Fruit fly (Drosophila melanogaster) whole organism, prepupa: ENCODE results near the gene CG33795.

Experiments used
- Blimp-1 ChIP-seq: fragments of 200-800 bp; sonication (Bioruptor generic); optimal IDR thresholded peaks from 3 replicates; lab custom pipeline; 2017; ENCODE audit warnings: missing biosample characterization, missing genetic modification characterization, mild to moderate bottlenecking, moderate library complexity, missing genetic modification reagents
- CG10631 ChIP-seq: fragments of 200-800 bp; sonication (Bioruptor generic); optimal IDR thresholded peaks from 2 replicates; lab custom pipeline; 2016; ENCODE audit warnings: missing biosample characterization, missing genetic modification characterization
- CG10669 ChIP-seq: fragments of 200-800 bp; sonication (Bioruptor generic); optimal IDR thresholded peaks from 3 replicates; lab custom pipeline; 2018; ENCODE audit warnings: missing biosample characterization, mild to moderate bottlenecking, missing genetic modification characterization, moderate library complexity
- CG11294 ChIP-seq: fragments of 200-800 bp; sonication (Bioruptor generic); IDR thresholded peaks from 2 replicates; pipeline ENCODE4 v1.3.6; 2022; ENCODE audit warnings: missing biosample characterization, missing genetic modification characterization
- CG11762 ChIP-seq: fragments of 200-800 bp; sonication (Bioruptor generic); optimal IDR thresholded peaks from 3 replicates; lab custom pipeline; 2016; ENCODE audit warnings: missing biosample characterization, missing genetic modification characterization; ENCODE audit not compliant: insufficient read depth
- CG11902 ChIP-seq: fragments of 200-800 bp; sonication (Bioruptor generic); optimal IDR thresholded peaks from 3 replicates; lab custom pipeline; 2016; ENCODE audit warnings: missing biosample characterization, missing genetic modification characterization
- CG15336 ChIP-seq: fragments of 200-800 bp; sonication (Bioruptor generic); IDR thresholded peaks from 2 replicates; pipeline ENCODE4 v1.3.6; 2022; ENCODE audit warnings: missing biosample characterization, missing genetic modification characterization
- CG1621 ChIP-seq: fragments of 200-800 bp; sonication (Bioruptor generic); optimal IDR thresholded peaks from 3 replicates; lab custom pipeline; 2018; ENCODE audit warnings: missing biosample characterization, mild to moderate bottlenecking, missing genetic modification characterization
- CG16779 ChIP-seq: fragments of 200-800 bp; sonication (Bioruptor generic); optimal IDR thresholded peaks from 3 replicates; lab custom pipeline; 2017; ENCODE audit warnings: missing biosample characterization, mild to moderate bottlenecking, missing genetic modification characterization
- CG31627 ChIP-seq: fragments of 200-800 bp; sonication (Bioruptor generic); optimal IDR thresholded peaks from 3 replicates; lab custom pipeline; 2016; ENCODE audit warnings: missing biosample characterization, missing genetic modification characterization
- CG32006 ChIP-seq: fragments of 200-800 bp; sonication (Bioruptor generic); optimal IDR thresholded peaks from 3 replicates; lab custom pipeline; 2017; ENCODE audit warnings: missing biosample characterization, mild to moderate bottlenecking, missing genetic modification characterization
- CG34406 ChIP-seq: fragments of 200-800 bp; sonication (Bioruptor generic); optimal IDR thresholded peaks from 3 replicates; lab custom pipeline; 2016; ENCODE audit warnings: missing biosample characterization, missing genetic modification characterization
- CG3919 ChIP-seq: fragments of 200-800 bp; sonication (Bioruptor generic); optimal IDR thresholded peaks from 3 replicates; lab custom pipeline; 2016; ENCODE audit warnings: missing biosample characterization, missing genetic modification characterization
- CG4318 ChIP-seq: fragments of 200-800 bp; sonication (Bioruptor generic); optimal IDR thresholded peaks from 3 replicates; lab custom pipeline; 2017; ENCODE audit warnings: missing biosample characterization, mild to moderate bottlenecking, missing genetic modification characterization
- CG6163 ChIP-seq: fragments of 200-800 bp; sonication (Bioruptor generic); IDR thresholded peaks from 3 replicates; pipeline ENCODE4 v1.3.6; 2022; ENCODE audit warnings: missing biosample characterization, missing genetic modification characterization
- CG6276 ChIP-seq: fragments of 200-800 bp; sonication (Bioruptor generic); optimal IDR thresholded peaks from 2 replicates; lab custom pipeline; 2017; ENCODE audit warnings: missing biosample characterization, mild to moderate bottlenecking, missing genetic modification characterization
- CG6808 ChIP-seq: fragments of 200-800 bp; sonication (Bioruptor generic); optimal IDR thresholded peaks from 3 replicates; lab custom pipeline; 2017; ENCODE audit warnings: missing biosample characterization, missing genetic modification characterization, mild to moderate bottlenecking, moderate library complexity, missing genetic modification reagents
- CG6854 ChIP-seq: fragments of 200-800 bp; sonication (Bioruptor generic); optimal IDR thresholded peaks from 2 replicates; lab custom pipeline; 2017; ENCODE audit warnings: missing biosample characterization, mild to moderate bottlenecking, missing genetic modification characterization
- CG7368 ChIP-seq: fragments of 200-800 bp; sonication (Bioruptor generic); optimal IDR thresholded peaks from 3 replicates; lab custom pipeline; 2016; ENCODE audit warnings: missing biosample characterization, missing genetic modification characterization
- CG8632 ChIP-seq: fragments of 200-800 bp; sonication (Bioruptor generic); optimal IDR thresholded peaks from 3 replicates; lab custom pipeline; 2016; ENCODE audit warnings: missing biosample characterization, missing genetic modification characterization
- CG9139 ChIP-seq: fragments of 200-800 bp; sonication (Bioruptor generic); optimal IDR thresholded peaks from 3 replicates; lab custom pipeline; 2017; ENCODE audit warnings: missing biosample characterization, mild to moderate bottlenecking, missing genetic modification characterization
- Eip75B ChIP-seq: fragments of 200-800 bp; sonication (Bioruptor generic); optimal IDR thresholded peaks from 3 replicates; lab custom pipeline; 2016; ENCODE audit warnings: missing biosample characterization, missing genetic modification characterization
- Eip78C ChIP-seq: fragments of 200-800 bp; sonication (Bioruptor generic); peaks from one replicate; lab custom pipeline; 2016; ENCODE audit warnings: missing biosample characterization, missing genetic modification characterization
- Eip93F ChIP-seq: fragments of 200-800 bp; sonication (Bioruptor generic); optimal IDR thresholded peaks from 2 replicates; lab custom pipeline; 2016; ENCODE audit warnings: missing biosample characterization, mild to moderate bottlenecking, missing genetic modification characterization
- Ets21C ChIP-seq: fragments of 200-800 bp; sonication (Bioruptor generic); optimal IDR thresholded peaks from 3 replicates; lab custom pipeline; 2016; ENCODE audit warnings: missing biosample characterization, missing genetic modification characterization
- Ets96B ChIP-seq: fragments of 200-800 bp; optimal IDR thresholded peaks from 2 replicates; lab custom pipeline; 2019; ENCODE audit warnings: missing biosample characterization, mild to moderate bottlenecking, missing genetic modification characterization, moderate library complexity
- Gug ChIP-seq: fragments of 200-800 bp; sonication (Bioruptor generic); IDR thresholded peaks from 2 replicates; pipeline ENCODE4 v1.3.6; 2022; ENCODE audit warnings: missing biosample characterization, missing genetic modification characterization
- Hr38 ChIP-seq: sonication (Bioruptor generic); optimal IDR thresholded peaks from 2 replicates; lab custom pipeline; 2016; ENCODE audit warnings: missing biosample characterization, missing genetic modification characterization
- Hr39 ChIP-seq: fragments of 200-800 bp; sonication (Bioruptor generic); optimal IDR thresholded peaks from 2 replicates; lab custom pipeline; 2016; ENCODE audit warnings: missing biosample characterization, missing genetic modification characterization
- Hr4 ChIP-seq: fragments of 200-800 bp; sonication (Bioruptor generic); optimal IDR thresholded peaks from 3 replicates; lab custom pipeline; 2016; ENCODE audit warnings: missing biosample characterization, missing genetic modification characterization
- Met ChIP-seq: fragments of 200-800 bp; sonication (Bioruptor generic); optimal IDR thresholded peaks from 3 replicates; lab custom pipeline; 2016; ENCODE audit warnings: missing biosample characterization, missing genetic modification characterization
- Smox ChIP-seq: fragments of 200-800 bp; sonication (Bioruptor generic); optimal IDR thresholded peaks from 3 replicates; lab custom pipeline; 2016; ENCODE audit warnings: missing biosample characterization, missing genetic modification characterization
- Sox102F ChIP-seq: fragments of 200-800 bp; sonication (Bioruptor generic); optimal IDR thresholded peaks from 2 replicates; lab custom pipeline; 2016; ENCODE audit warnings: missing biosample characterization, mild to moderate bottlenecking, missing genetic modification characterization
- Sox15 ChIP-seq: fragments of 200-800 bp; sonication (Bioruptor generic); optimal IDR thresholded peaks from 3 replicates; lab custom pipeline; 2016; ENCODE audit warnings: missing biosample characterization, missing genetic modification characterization
- achi ChIP-seq: fragments of 200-800 bp; sonication (Bioruptor generic); optimal IDR thresholded peaks from 3 replicates; lab custom pipeline; 2016; ENCODE audit warnings: missing biosample characterization, missing genetic modification characterization
- acj6 ChIP-seq: fragments of 200-800 bp; sonication (Bioruptor generic); optimal IDR thresholded peaks from 3 replicates; lab custom pipeline; 2016; ENCODE audit warnings: missing biosample characterization, missing genetic modification characterization
- dac ChIP-seq: fragments of 200-800 bp; sonication (Bioruptor generic); optimal IDR thresholded peaks from 2 replicates; lab custom pipeline; 2017; ENCODE audit warnings: missing biosample characterization, mild to moderate bottlenecking, missing genetic modification characterization
- esn ChIP-seq: fragments of 200-800 bp; sonication (Bioruptor generic); optimal IDR thresholded peaks from 2 replicates; lab custom pipeline; 2016; ENCODE audit warnings: missing biosample characterization, mild to moderate bottlenecking, missing genetic modification characterization, moderate library complexity
- fkh ChIP-seq: fragments of 200-800 bp; sonication (Bioruptor generic); optimal IDR thresholded peaks from 3 replicates; lab custom pipeline; 2017; ENCODE audit warnings: missing biosample characterization, mild to moderate bottlenecking, missing genetic modification characterization, moderate library complexity
- lz ChIP-seq: fragments of 200-800 bp; sonication (Bioruptor generic); optimal IDR thresholded peaks from 3 replicates; lab custom pipeline; 2016; ENCODE audit warnings: missing biosample characterization, missing genetic modification characterization
- net ChIP-seq: fragments of 200-800 bp; sonication (Bioruptor generic); optimal IDR thresholded peaks from 3 replicates; lab custom pipeline; 2016; ENCODE audit warnings: missing biosample characterization, missing genetic modification characterization
- pdm3 ChIP-seq: fragments of 200-800 bp; sonication (Bioruptor generic); optimal IDR thresholded peaks from 3 replicates; lab custom pipeline; 2016; ENCODE audit warnings: missing biosample characterization, missing genetic modification characterization
- salr ChIP-seq, 2 experiments: fragments of 200-800 bp; sonication (Bioruptor generic); optimal IDR thresholded peaks; 3 replicates each; lab custom pipeline; 2016 to 2018; ENCODE audit warnings: missing biosample characterization in 2 of 2, missing genetic modification characterization in 2 of 2, mild to moderate bottlenecking in 1 of 2
- spab ChIP-seq: fragments of 200-800 bp; sonication (Bioruptor generic); optimal IDR thresholded peaks from 2 replicates; lab custom pipeline; 2017; ENCODE audit warnings: missing biosample characterization, mild to moderate bottlenecking, missing genetic modification characterization, missing genetic modification reagents
- ss ChIP-seq, 2 experiments: fragments of 200-800 bp; sonication (Bioruptor generic); optimal IDR thresholded peaks; 2 replicates in 1 of 2; 3 replicates in 1 of 2; lab custom pipeline; 2017 to 2018; ENCODE audit warnings: mild to moderate bottlenecking in 2 of 2, missing biosample characterization in 2 of 2, missing genetic modification characterization in 2 of 2, moderate library complexity in 1 of 2
- svp ChIP-seq: fragments of 200-800 bp; sonication (Bioruptor generic); peaks from one replicate; lab custom pipeline; 2016; ENCODE audit warnings: missing biosample characterization, missing genetic modification characterization
- topi ChIP-seq: fragments of 200-800 bp; sonication (Bioruptor generic); optimal IDR thresholded peaks from 3 replicates; lab custom pipeline; 2016; ENCODE audit warnings: missing biosample characterization, missing genetic modification characterization
- vri ChIP-seq: fragments of 200-800 bp; sonication (Bioruptor generic); optimal IDR thresholded peaks from 3 replicates; lab custom pipeline; 2016; ENCODE audit warnings: missing biosample characterization, mild to moderate bottlenecking, missing genetic modification characterization

The CG33795 gene

DNA sequence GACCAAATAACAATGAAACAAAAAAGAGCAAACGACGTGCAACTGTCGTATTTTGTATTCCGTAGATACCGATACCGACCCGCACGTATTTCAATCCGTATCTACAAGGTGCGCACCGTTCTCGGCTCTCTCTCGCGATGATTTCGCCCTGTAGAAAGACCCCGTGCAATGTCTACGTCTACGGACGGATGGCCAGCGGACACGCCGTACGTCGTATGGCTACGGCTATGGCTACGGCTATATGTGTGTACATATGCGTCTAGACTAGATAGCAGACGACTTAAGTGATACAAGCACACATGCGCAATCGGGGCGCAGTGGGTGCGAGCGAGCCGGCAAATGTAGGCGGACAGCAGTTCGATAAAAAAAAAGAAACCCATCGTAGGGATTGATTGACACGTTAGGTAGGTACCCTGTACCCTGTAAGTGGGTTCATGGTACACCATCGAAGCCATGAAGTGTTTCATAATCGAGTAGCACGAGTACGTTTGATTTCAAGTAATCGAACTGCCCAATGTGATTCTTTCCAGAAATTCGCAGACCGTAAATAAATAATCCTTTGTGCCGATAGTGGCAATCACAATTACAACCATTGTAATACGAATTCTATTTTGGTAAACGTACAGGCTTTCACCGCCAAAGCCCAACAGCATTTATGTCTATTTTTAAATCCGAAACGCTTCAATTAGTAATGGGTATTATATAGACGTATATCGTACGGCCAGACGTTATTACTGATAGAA, 21.6 kb downstream of the CG33795 start (continued):
- TF ChIP-seq Ets21C: peak; percentile 14
- no peak for TF ChIP-seq Sox15 (GFP tag; lab: Kevin White, UChicago)
- TF ChIP-seq net (GFP tag; lab: Kevin White, UChicago): peak; percentile 32
- TF ChIP-seq CG6854 (GFP tag; lab: Kevin White, UChicago): no peak
- TF ChIP-seq CG4318: peak; percentile 1
- no peak for TF ChIP-seq Blimp-1
- no peak for TF ChIP-seq CG9139 (GFP tag; lab: Kevin White, UChicago)
- TF ChIP-seq pdm3 (GFP tag; lab: Kevin White, UChicago): peak; percentile 47
- peak; percentile 83 for TF ChIP-seq Eip78C (GFP tag; lab: Kevin White, UChicago)

DNA sequence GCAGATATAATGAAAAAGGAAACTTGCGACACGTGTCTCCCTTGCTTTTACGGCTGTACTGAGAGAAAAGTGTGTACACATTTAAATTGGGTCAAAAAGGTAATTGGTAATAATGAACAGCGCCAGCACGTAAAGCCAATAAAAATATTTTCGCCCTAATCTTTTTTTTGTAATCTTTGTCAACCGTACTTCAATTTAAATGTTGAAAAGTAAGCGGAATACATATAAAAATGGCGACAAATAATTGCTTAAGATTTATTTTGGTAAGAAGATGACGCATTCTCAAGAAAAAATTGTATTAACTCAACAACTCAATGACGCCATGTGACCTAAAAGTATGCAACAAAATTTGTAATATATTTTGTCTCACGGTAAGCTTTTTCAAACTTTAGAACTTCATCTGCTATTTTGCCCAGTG, 23.4 kb downstream of the CG33795 start:
- no peak for TF ChIP-seq CG4318
- TF ChIP-seq CG6854 (GFP tag; lab: Kevin White, UChicago): no peak
- TF ChIP-seq salr (GFP tag; optimal IDR thresholded peaks at IDR 0.05; lab: Kevin White, UChicago): peak in 1 of 2 experiments; percentile 59
- peak; percentile 48 for TF ChIP-seq Met (GFP tag; lab: Kevin White, UChicago)
- peak; percentile 44 for TF ChIP-seq topi (GFP tag; lab: Kevin White, UChicago)
- peak; percentile 61 for TF ChIP-seq CG11762 (GFP tag; lab: Kevin White, UChicago)
- peak; percentile 31 for TF ChIP-seq spab (GFP tag; lab: Kevin White, UChicago)
- peak; percentile 50 for TF ChIP-seq lz (GFP tag; lab: Kevin White, UChicago)
- peak; percentile 46 for TF ChIP-seq CG6808 (GFP tag; lab: Kevin White, UChicago)
- no peak for TF ChIP-seq vri (GFP tag; lab: Kevin White, UChicago)
- peak; percentile 15 for TF ChIP-seq Sox15 (GFP tag; lab: Kevin White, UChicago)
- TF ChIP-seq CG7368 (GFP tag; lab: Kevin White, UChicago): peak; percentile 20
- TF ChIP-seq Hr39 (GFP tag; lab: Kevin White, UChicago): peak; percentile 21
- peak; percentile 8 for TF ChIP-seq Eip93F (GFP tag; lab: Kevin White, UChicago)
- TF ChIP-seq CG10669 (GFP tag; lab: Kevin White, UChicago): peak; percentile 39
- peak; percentile 24 for TF ChIP-seq CG34406 (GFP tag; lab: Kevin White, UChicago)
- peak; percentile 48 for TF ChIP-seq acj6
- no peak for TF ChIP-seq svp
- peak; percentile 45 for TF ChIP-seq CG8632 (GFP tag; lab: Kevin White, UChicago)
- peak; percentile 55 for TF ChIP-seq Smox (GFP tag; lab: Kevin White, UChicago)
- TF ChIP-seq CG31627 (GFP tag; lab: Kevin White, UChicago): peak; percentile 39
- TF ChIP-seq CG10631 (GFP tag; lab: Kevin White, UChicago): peak; percentile 60
- TF ChIP-seq Ets96B (tag; lab: Kevin White, UChicago): peak; percentile 40
- TF ChIP-seq dac (GFP tag; lab: Kevin White, UChicago): peak; percentile 8
- no peak for TF ChIP-seq achi
- TF ChIP-seq CG3919: peak; percentile 49
- TF ChIP-seq CG6163 (GFP tag; lab: Robert Waterston, UW): no peak
- peak; percentile 31 for TF ChIP-seq net (GFP tag; lab: Kevin White, UChicago)
- no peak for TF ChIP-seq CG9139 (GFP tag; lab: Kevin White, UChicago)
- TF ChIP-seq Sox102F (GFP tag; lab: Kevin White, UChicago): peak; percentile 42
- TF ChIP-seq CG11902 (GFP tag; lab: Kevin White, UChicago): peak; percentile 29
- TF ChIP-seq CG1621: no peak
- peak; percentile 17 for TF ChIP-seq CG6276 (GFP tag; lab: Kevin White, UChicago)
- no peak for TF ChIP-seq Hr38 (GFP tag; lab: Kevin White, UChicago)
- peak; percentile 56 for TF ChIP-seq esn
- no peak for TF ChIP-seq CG16779
- peak; percentile 31 for TF ChIP-seq pdm3 (GFP tag; lab: Kevin White, UChicago)
- no peak for TF ChIP-seq CG11294
- peak; percentile 36 for TF ChIP-seq Hr4 (GFP tag; lab: Kevin White, UChicago)
- TF ChIP-seq Gug (GFP tag; lab: Robert Waterston, UW): no peak
- peak; percentile 61 for TF ChIP-seq CG32006 (GFP tag; lab: Kevin White, UChicago)
- peak; percentile 64 for TF ChIP-seq Eip75B (GFP tag; lab: Kevin White, UChicago)
- peak; percentile 87 for TF ChIP-seq Eip78C (GFP tag; lab: Kevin White, UChicago)
- peak in 1 of 2 experiments; percentile 24 for TF ChIP-seq ss (GFP tag; optimal IDR thresholded peaks at IDR 0.05; lab: Kevin White, UChicago)
- TF ChIP-seq CG15336 (GFP tag; lab: Robert Waterston, UW): peak; percentile 54
- TF ChIP-seq fkh (GFP tag; lab: Kevin White, UChicago): no peak
